Worm (Caenorhabditis elegans) whole organism, L2 larva: ENCODE results near the gene rpt-1.

Source experiments
- C34F6.9 ChIP-seq: fragments of 150-350 bp; optimal IDR thresholded peaks from 2 replicates; lab custom pipeline; 2014; ENCODE audit warnings: missing biosample characterization, missing genetic modification characterization
- F13H6.1 ChIP-seq: sonication (generic microtip); optimal IDR thresholded peaks from 2 replicates; lab custom pipeline; 2016; ENCODE audit warnings: missing genetic modification characterization, missing compliant biosample characterization
- R02D3.7 ChIP-seq: fragments of 150-350 bp; optimal IDR thresholded peaks from 2 replicates; lab custom pipeline; 2014; ENCODE audit warnings: missing biosample characterization, missing genetic modification characterization
- Y55F3AM.14 ChIP-seq: fragments of 200-800 bp; sonication (Bioruptor generic); optimal IDR thresholded peaks from 2 replicates; lab custom pipeline; 2018; ENCODE audit warnings: mild to moderate bottlenecking, missing genetic modification characterization, missing compliant biosample characterization
- ZK546.5 ChIP-seq: sonication (generic microtip); optimal IDR thresholded peaks from 2 replicates; lab custom pipeline; 2017; ENCODE audit warnings: missing biosample characterization, missing genetic modification characterization
- alr-1 ChIP-seq: fragments of 150-350 bp; optimal IDR thresholded peaks from 2 replicates; lab custom pipeline; 2014; ENCODE audit warnings: missing biosample characterization, missing genetic modification characterization
- aly-2 ChIP-seq: fragments of 150-350 bp; optimal IDR thresholded peaks from 2 replicates; lab custom pipeline; 2014; ENCODE audit warnings: missing biosample characterization, missing genetic modification characterization
- blmp-1 ChIP-seq: sonication (generic microtip); optimal IDR thresholded peaks from 2 replicates; lab custom pipeline; 2017; ENCODE audit warnings: missing genetic modification characterization, mild to moderate bottlenecking, missing compliant biosample characterization, antibody characterized with exemption, moderate library complexity; ENCODE audit not compliant: insufficient read depth
- crh-2 ChIP-seq: sonication (generic microtip); optimal IDR thresholded peaks from 2 replicates; lab custom pipeline; 2017; ENCODE audit warnings: missing biosample characterization, missing genetic modification characterization
- dmd-4 ChIP-seq: sonication (generic microtip); optimal IDR thresholded peaks from 2 replicates; lab custom pipeline; 2017; ENCODE audit warnings: missing biosample characterization, missing genetic modification characterization
- egl-27 ChIP-seq: sonication (generic microtip); optimal IDR thresholded peaks from 3 replicates; lab custom pipeline; 2017; ENCODE audit warnings: missing biosample characterization, missing genetic modification reagents, missing genetic modification characterization
- elt-1 ChIP-seq: fragments of 150-350 bp; optimal IDR thresholded peaks from 2 replicates; lab custom pipeline; 2014; ENCODE audit warnings: missing biosample characterization, missing genetic modification characterization
- elt-3 ChIP-seq: sonication (generic microtip); optimal IDR thresholded peaks from 2 replicates; lab custom pipeline; 2017; ENCODE audit warnings: missing biosample characterization, missing genetic modification characterization
- fos-1 ChIP-seq: fragments of 150-350 bp; optimal IDR thresholded peaks from 2 replicates; lab custom pipeline; 2014; ENCODE audit warnings: missing biosample characterization, missing genetic modification characterization
- gmeb-1 ChIP-seq: fragments of 150-350 bp; optimal IDR thresholded peaks from 2 replicates; lab custom pipeline; 2014; ENCODE audit warnings: missing biosample characterization, missing genetic modification characterization
- lin-11 ChIP-seq: fragments of 150-350 bp; sonication (generic microtip); optimal IDR thresholded peaks from 2 replicates; lab custom pipeline; 2014; ENCODE audit warnings: missing biosample characterization, missing genetic modification characterization, inconsistent platforms, mixed read lengths
- lin-13 ChIP-seq: fragments of 150-350 bp; optimal IDR thresholded peaks from 2 replicates; lab custom pipeline; 2014; ENCODE audit warnings: missing biosample characterization, missing genetic modification reagents, missing genetic modification characterization
- lin-39 ChIP-seq: fragments of 150-350 bp; optimal IDR thresholded peaks from 2 replicates; lab custom pipeline; 2014; ENCODE audit warnings: missing biosample characterization, missing genetic modification reagents, missing genetic modification characterization
- lsy-2 ChIP-seq, 2 experiments: fragments of 150-350 bp in 1 of 2; sonication (generic microtip) in 1 of 2; optimal IDR thresholded peaks; 2 replicates each; lab custom pipeline; 2014 to 2017; ENCODE audit warnings: missing biosample characterization in 2 of 2, missing genetic modification characterization in 2 of 2
- mab-5 ChIP-seq: fragments of 150-350 bp; optimal IDR thresholded peaks from 2 replicates; lab custom pipeline; 2014; ENCODE audit warnings: missing biosample characterization, missing genetic modification characterization
- mbf-1 ChIP-seq: sonication (generic microtip); optimal IDR thresholded peaks from 2 replicates; lab custom pipeline; 2017; ENCODE audit warnings: missing biosample characterization, missing genetic modification characterization
- mdl-1 ChIP-seq, 2 experiments: fragments of 150-350 bp in 1 of 2; sonication (generic microtip) in 1 of 2; optimal IDR thresholded peaks; 2 replicates each; lab custom pipeline; 2017; ENCODE audit warnings: missing biosample characterization in 2 of 2, missing genetic modification characterization in 2 of 2
- nhr-10 ChIP-seq: sonication (generic microtip); optimal IDR thresholded peaks from 2 replicates; lab custom pipeline; 2017; ENCODE audit warnings: missing biosample characterization, missing genetic modification characterization
- nhr-129 ChIP-seq: fragments of 150-350 bp; optimal IDR thresholded peaks from 2 replicates; lab custom pipeline; 2014; ENCODE audit warnings: missing biosample characterization, missing genetic modification characterization
- nhr-21 ChIP-seq: fragments of 150-350 bp; optimal IDR thresholded peaks from 2 replicates; lab custom pipeline; 2014; ENCODE audit warnings: missing biosample characterization, missing genetic modification characterization
- nhr-237 ChIP-seq: fragments of 150-350 bp; optimal IDR thresholded peaks from 2 replicates; lab custom pipeline; 2014; ENCODE audit warnings: missing biosample characterization, missing genetic modification characterization
- nhr-25 ChIP-seq: fragments of 150-350 bp; sonication (generic microtip); optimal IDR thresholded peaks from 3 replicates; lab custom pipeline; 2014; ENCODE audit warnings: missing biosample characterization, missing genetic modification characterization
- nhr-6 ChIP-seq: fragments of 150-350 bp; optimal IDR thresholded peaks from 2 replicates; lab custom pipeline; 2014; ENCODE audit warnings: missing biosample characterization, missing genetic modification characterization
- peb-1 ChIP-seq: fragments of 150-350 bp; optimal IDR thresholded peaks from 2 replicates; lab custom pipeline; 2014; ENCODE audit warnings: missing biosample characterization, missing genetic modification characterization
- sem-4 ChIP-seq: fragments of 150-350 bp; optimal IDR thresholded peaks from 2 replicates; lab custom pipeline; 2014; ENCODE audit warnings: missing biosample characterization, missing genetic modification reagents, missing genetic modification characterization
- skn-1 ChIP-seq: sonication (generic microtip); optimal IDR thresholded peaks from 2 replicates; lab custom pipeline; 2017; ENCODE audit warnings: missing biosample characterization, missing genetic modification characterization
- sma-9 ChIP-seq, 2 experiments: fragments of 150-350 bp in 1 of 2; sonication (generic microtip) in 1 of 2; optimal IDR thresholded peaks; 2 replicates each; lab custom pipeline; 2014 to 2016; ENCODE audit warnings: missing genetic modification characterization in 2 of 2, mild to moderate bottlenecking in 1 of 2, missing biosample characterization in 1 of 2, missing compliant biosample characterization in 1 of 2, missing genetic modification reagents in 1 of 2, moderate library complexity in 1 of 2
- snpc-4 ChIP-seq: fragments of 150-350 bp; optimal IDR thresholded peaks from 2 replicates; lab custom pipeline; 2014; ENCODE audit warnings: missing biosample characterization, missing genetic modification characterization
- unc-55 ChIP-seq: fragments of 150-350 bp; sonication (generic microtip); optimal IDR thresholded peaks from 3 replicates; lab custom pipeline; 2014; ENCODE audit warnings: missing biosample characterization, missing genetic modification reagents, missing genetic modification characterization
- unc-62 ChIP-seq: fragments of 150-350 bp; optimal IDR thresholded peaks from 2 replicates; lab custom pipeline; 2014; ENCODE audit warnings: missing biosample characterization, missing genetic modification reagents, missing genetic modification characterization
- zag-1 ChIP-seq: fragments of 150-350 bp; optimal IDR thresholded peaks from 2 replicates; lab custom pipeline; 2014; ENCODE audit warnings: missing biosample characterization, missing genetic modification characterization
- ztf-11 ChIP-seq: sonication (generic microtip); optimal IDR thresholded peaks from 2 replicates; lab custom pipeline; 2017; ENCODE audit warnings: missing biosample characterization, missing genetic modification characterization

The rpt-1 gene

DNA sequence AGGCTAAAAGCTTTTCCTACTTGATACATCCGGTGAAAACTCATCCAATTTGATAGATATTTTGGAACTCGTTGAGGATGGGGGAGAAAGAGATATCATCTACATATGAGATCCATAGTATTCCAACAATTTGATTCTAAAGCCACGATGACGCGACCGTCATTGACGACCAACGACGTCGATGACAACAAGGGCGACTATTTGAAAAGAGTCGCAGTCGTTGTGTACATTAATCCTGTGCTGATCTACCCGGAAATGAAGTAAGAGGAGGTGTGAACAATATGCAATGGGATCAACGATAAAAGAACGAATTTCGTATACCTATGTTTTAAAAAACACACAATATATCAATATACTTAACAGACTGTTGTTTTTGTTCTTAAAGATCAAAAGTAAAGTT is 46.0 kb upstream of the rpt-1 start:
- TF ChIP-seq nhr-25 (no peak), peb-1 (no peak), elt-3 (tag; lab: Kevin White, UChicago) (no peak), ZK546.5 (tag; lab: Kevin White, UChicago) (no peak), fos-1 (tag; lab: Kevin White, UChicago) (no peak), R02D3.7 (tag; lab: Kevin White, UChicago) (no peak), nhr-237 (tag; lab: Kevin White, UChicago) (no peak), lin-39 (tag; lab: Kevin White, UChicago) (no peak)

DNA sequence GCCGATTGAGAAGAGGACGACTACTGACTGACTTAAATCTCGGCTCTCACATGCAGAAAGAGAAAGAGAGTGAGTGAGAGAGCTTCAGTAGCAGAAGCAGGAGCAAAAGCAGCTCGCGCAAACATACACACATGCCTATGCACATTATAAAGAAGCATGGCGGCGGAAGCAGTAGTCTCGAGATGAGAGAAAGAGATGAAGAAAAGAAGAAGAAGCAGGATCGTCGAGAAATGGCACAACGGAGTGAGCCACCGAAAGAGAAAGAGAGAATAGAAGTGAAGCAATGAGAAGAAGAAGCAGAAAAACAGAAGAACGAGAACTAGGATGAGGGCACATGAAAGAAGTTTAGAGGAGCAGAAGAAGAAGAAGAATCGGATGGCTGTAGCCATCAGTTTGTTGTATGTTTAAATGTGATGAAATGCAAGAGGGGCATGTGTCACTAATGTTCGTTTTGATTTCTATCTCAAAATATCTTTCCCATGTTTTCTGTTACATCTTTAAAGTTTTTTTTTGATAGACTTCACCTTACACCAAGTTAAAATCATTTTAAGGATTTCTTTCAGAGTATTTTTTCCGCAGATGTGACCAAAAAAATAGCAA is 44.8 kb upstream of the rpt-1 start:
- no peak for TF ChIP-seq elt-3 (tag; lab: Kevin White, UChicago)
- TF ChIP-seq crh-2: peak; percentile 41
- TF ChIP-seq lin-11 (tag; lab: Kevin White, UChicago): peak; percentile 56
- no peak for TF ChIP-seq lin-39 (tag; lab: Kevin White, UChicago)
- peak; percentile 7 for TF ChIP-seq mab-5 (tag; lab: Kevin White, UChicago)
- TF ChIP-seq C34F6.9 (tag; lab: Kevin White, UChicago): peak; percentile 76
- TF ChIP-seq unc-62 (GFP tag; lab: Kevin White, UChicago): no peak
- peak; percentile 48 for TF ChIP-seq F13H6.1 (tag; lab: Kevin White, UChicago)
- peak; percentile 82 for TF ChIP-seq zag-1 (tag; lab: Kevin White, UChicago)
- no peak for TF ChIP-seq nhr-6 (tag; lab: Kevin White, UChicago)
- no peak for TF ChIP-seq peb-1
- TF ChIP-seq snpc-4 (tag; lab: Kevin White, UChicago): peak; percentile 15
- TF ChIP-seq nhr-237 (tag; lab: Kevin White, UChicago): no peak
- no peak for TF ChIP-seq mbf-1 (tag; lab: Kevin White, UChicago)
- TF ChIP-seq gmeb-1: no peak
- TF ChIP-seq nhr-25: no peak
- TF ChIP-seq nhr-21 (tag; lab: Kevin White, UChicago): no peak
- peak in 1 of 2 experiments; percentile 56 for TF ChIP-seq lsy-2 (tag; optimal IDR thresholded peaks at IDR 0.05; lab: Kevin White, UChicago)
- peak; percentile 56 for TF ChIP-seq unc-55 (GFP tag; lab: Kevin White, UChicago)
- no peak for TF ChIP-seq aly-2 (tag; lab: Kevin White, UChicago)
- no peak for TF ChIP-seq elt-1 (tag; lab: Kevin White, UChicago)
- TF ChIP-seq ztf-11 (tag; lab: Kevin White, UChicago): no peak
- peak; percentile 75 for TF ChIP-seq nhr-129 (tag; lab: Kevin White, UChicago)
- TF ChIP-seq dmd-4 (tag; lab: Kevin White, UChicago): no peak
- peak; percentile 29 for TF ChIP-seq sma-9 (GFP tag; optimal IDR thresholded peaks at IDR 0.05; lab: Kevin White, UChicago)
- TF ChIP-seq sma-9 (tag; optimal IDR thresholded peaks at IDR 0.05; lab: Kevin White, UChicago): no peak
- no peak for TF ChIP-seq egl-27
- peak; percentile 61 to 77 for TF ChIP-seq mdl-1 (tag; optimal IDR thresholded peaks at IDR 0.05; lab: Kevin White, UChicago)

DNA sequence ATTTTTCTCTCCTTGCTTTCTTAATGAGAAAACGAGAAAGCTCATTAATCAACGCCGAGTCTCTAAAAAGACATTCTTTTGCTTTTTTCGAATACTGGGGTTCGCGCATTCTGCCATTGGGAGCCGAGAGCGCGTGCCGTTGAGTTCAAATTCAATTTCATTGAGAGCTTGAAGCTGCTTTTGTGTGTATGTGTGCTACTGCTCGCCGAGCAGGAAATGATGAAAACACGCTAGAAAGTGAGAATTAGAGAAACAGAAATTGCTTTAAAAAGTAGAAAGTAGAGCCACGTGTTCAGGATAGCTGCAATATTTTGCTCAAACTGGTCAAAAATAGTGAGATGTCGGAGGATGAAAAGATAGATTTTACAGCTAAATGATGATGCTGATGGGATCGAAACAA is 43.5 kb upstream of the rpt-1 start:
- TF ChIP-seq lsy-2 (tag; optimal IDR thresholded peaks at IDR 0.05; lab: Kevin White, UChicago) (peak in 1 of 2 experiments; percentile 60), lin-13 (GFP tag; lab: Kevin White, UChicago) (no peak), zag-1 (tag; lab: Kevin White, UChicago) (peak; percentile 46), unc-55 (GFP tag; lab: Kevin White, UChicago) (peak; percentile 7), C34F6.9 (tag; lab: Kevin White, UChicago) (peak; percentile 58), nhr-10 (tag; lab: Kevin White, UChicago) (no peak), alr-1 (no peak), sma-9 (GFP tag; optimal IDR thresholded peaks at IDR 0.05; lab: Kevin White, UChicago) (peak; percentile 42), sma-9 (tag; optimal IDR thresholded peaks at IDR 0.05; lab: Kevin White, UChicago) (no peak), nhr-129 (tag; lab: Kevin White, UChicago) (peak; percentile 34)

DNA sequence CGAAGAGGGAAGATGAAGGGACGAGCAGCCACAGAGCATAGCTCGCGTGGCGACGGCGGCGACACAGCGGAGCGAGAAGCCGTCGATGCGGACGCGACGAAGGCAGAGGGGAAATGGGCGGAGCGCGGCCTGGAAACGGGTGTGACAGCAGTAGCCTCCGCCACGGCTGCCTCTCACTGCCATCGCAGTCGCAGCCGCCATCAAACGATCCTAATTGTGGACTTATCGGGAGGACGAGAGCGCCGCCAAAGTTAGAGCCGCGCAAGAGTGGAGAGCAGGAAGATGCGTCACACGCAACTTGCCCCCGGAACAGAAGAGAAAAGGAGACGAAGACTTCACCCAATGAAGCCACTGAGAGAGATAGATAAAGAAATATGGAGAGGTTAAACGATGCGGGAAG is 42.1 kb upstream of the rpt-1 start:
- TF ChIP-seq unc-55 (GFP tag; lab: Kevin White, UChicago) (no peak), zag-1 (tag; lab: Kevin White, UChicago) (peak; percentile 82), sem-4 (tag; lab: Kevin White, UChicago) (peak; percentile 14), skn-1 (no peak), blmp-1 (tag; lab: Kevin White, UChicago) (no peak), elt-3 (tag; lab: Kevin White, UChicago) (no peak), nhr-10 (tag; lab: Kevin White, UChicago) (no peak), lin-39 (tag; lab: Kevin White, UChicago) (no peak), lin-11 (tag; lab: Kevin White, UChicago) (peak; percentile 18), lsy-2 (tag; optimal IDR thresholded peaks at IDR 0.05; lab: Kevin White, UChicago) (peak in 1 of 2 experiments; percentile 36), egl-27 (no peak), mdl-1 (tag; optimal IDR thresholded peaks at IDR 0.05; lab: Kevin White, UChicago) (peak in 1 of 2 experiments; percentile 1), fos-1 (tag; lab: Kevin White, UChicago) (no peak), F13H6.1 (tag; lab: Kevin White, UChicago) (peak; percentile 50), C34F6.9 (tag; lab: Kevin White, UChicago) (peak; percentile 40), sma-9 (GFP tag; optimal IDR thresholded peaks at IDR 0.05; lab: Kevin White, UChicago) (peak; percentile 16), sma-9 (tag; optimal IDR thresholded peaks at IDR 0.05; lab: Kevin White, UChicago) (no peak), nhr-129 (tag; lab: Kevin White, UChicago) (peak; percentile 31), Y55F3AM.14 (GFP tag; lab: Kevin White, UChicago) (peak; percentile 35)
